Worm (Caenorhabditis elegans): ENCODE measurements around the gene AC8.10.

AC8.10 gene

DNA sequence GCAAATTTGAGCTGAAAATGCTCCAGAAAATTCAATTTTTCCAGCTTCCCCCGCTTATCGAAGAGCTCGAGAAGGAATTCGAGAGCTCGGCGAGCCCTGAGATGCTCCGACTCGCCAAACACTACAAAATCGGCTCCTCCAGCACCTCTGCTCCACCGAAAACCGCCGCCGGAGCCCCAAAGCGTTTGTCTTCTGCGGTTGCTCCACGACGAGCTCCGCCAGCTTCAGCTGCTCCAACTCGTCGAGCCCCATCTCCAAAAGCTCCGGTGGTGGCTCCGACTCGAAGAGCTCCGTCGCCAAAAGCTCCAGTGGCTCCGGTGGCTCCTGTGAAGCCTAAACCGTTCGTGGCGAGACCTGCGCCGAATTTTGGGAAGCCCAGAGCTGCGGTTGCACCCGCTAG lies 42.6 kb downstream of the AC8.10 start:
- TF ChIP-seq F49E8.2 (tag; optimal IDR thresholded peaks at IDR 0.05; ENCODE audit: borderline replicate concordance) (no peak), snpc-1.2 (GFP tag; IDR thresholded peaks at IDR 0.05) (no peak), skn-1 (tag; optimal IDR thresholded peaks at IDR 0.05) (no peak), set-16 (GFP tag; IDR thresholded peaks at IDR 0.05) (peak; percentile 95), arid-1 (GFP tag; conservative IDR thresholded peaks at IDR 0.05) (no peak), nhr-10 (tag; optimal IDR thresholded peaks at IDR 0.05) (no peak)

DNA sequence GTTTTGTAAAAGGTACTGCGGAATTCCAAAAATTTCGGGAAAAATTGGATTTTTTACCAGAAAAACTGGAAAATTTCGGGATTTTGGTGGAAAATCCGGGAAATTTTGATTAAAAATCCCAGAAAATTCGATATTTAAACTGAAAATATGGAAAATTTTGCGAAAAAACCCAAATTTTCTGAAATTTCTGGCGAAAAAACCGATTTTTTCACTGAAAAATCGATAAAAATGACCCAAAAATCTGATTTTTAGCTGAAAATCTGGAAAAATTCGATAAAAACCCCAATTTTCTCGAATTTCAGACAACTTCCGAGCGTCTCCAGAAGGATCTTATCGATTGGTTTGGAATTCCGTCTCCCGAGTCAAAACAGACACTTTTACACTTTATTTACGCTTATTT lies 46.4 kb downstream of the AC8.10 start, which contains the start of gene T08D2.8:
Gene T08D2.8 (plus strand): TSS at position 301 of the 400 bp plus-strand sequence.
- TF ChIP-seq ces-1 (GFP tag; optimal IDR thresholded peaks at IDR 0.05) (no peak), D1046.2 (GFP tag; IDR thresholded peaks at IDR 0.05) (no peak), dpl-1 (GFP tag; optimal IDR thresholded peaks at IDR 0.05) (no peak), lin-13 (GFP tag; optimal IDR thresholded peaks at IDR 0.05) (no peak), rbr-2 (tag; optimal IDR thresholded peaks at IDR 0.05) (no peak), ZK337.2 (GFP tag; IDR thresholded peaks at IDR 0.05) (no peak), daf-16 (GFP tag; optimal IDR thresholded peaks at IDR 0.05) (no peak), daf-16 (tag; optimal IDR thresholded peaks at IDR 0.05) (no peak), ZK546.5 (tag; optimal IDR thresholded peaks at IDR 0.05) (no peak), jun-1 (tag; optimal IDR thresholded peaks at IDR 0.05) (no peak), hlh-11 (tag; optimal IDR thresholded peaks at IDR 0.05) (no peak), nhr-237 (tag; optimal IDR thresholded peaks at IDR 0.05) (no peak), snpc-4 (tag; optimal IDR thresholded peaks at IDR 0.05) (no peak), nhr-6 (tag; optimal IDR thresholded peaks at IDR 0.05) (no peak), set-16 (GFP tag; IDR thresholded peaks at IDR 0.05) (no peak), zfp-3 (GFP tag; conservative IDR thresholded peaks at IDR 0.05) (no peak), ceh-32 (tag; optimal IDR thresholded peaks at IDR 0.05; ENCODE audit: poor library complexity) (no peak), saeg-2 (GFP tag; IDR thresholded peaks at IDR 0.05) (no peak)
